Worm (Caenorhabditis elegans) whole organism, early embryonic: ENCODE measurements around the gene lys-3.

ENCODE experiments used
- F13C5.2 ChIP-seq: sonication (generic microtip); optimal IDR thresholded peaks from 2 replicates; lab custom pipeline; 2017; ENCODE audit warnings: mild to moderate bottlenecking, missing genetic modification characterization, inconsistent platforms, missing compliant biosample characterization
- ama-1 ChIP-seq: fragments of 150-350 bp; optimal IDR thresholded peaks from 2 replicates; lab custom pipeline; 2014

DNA sequence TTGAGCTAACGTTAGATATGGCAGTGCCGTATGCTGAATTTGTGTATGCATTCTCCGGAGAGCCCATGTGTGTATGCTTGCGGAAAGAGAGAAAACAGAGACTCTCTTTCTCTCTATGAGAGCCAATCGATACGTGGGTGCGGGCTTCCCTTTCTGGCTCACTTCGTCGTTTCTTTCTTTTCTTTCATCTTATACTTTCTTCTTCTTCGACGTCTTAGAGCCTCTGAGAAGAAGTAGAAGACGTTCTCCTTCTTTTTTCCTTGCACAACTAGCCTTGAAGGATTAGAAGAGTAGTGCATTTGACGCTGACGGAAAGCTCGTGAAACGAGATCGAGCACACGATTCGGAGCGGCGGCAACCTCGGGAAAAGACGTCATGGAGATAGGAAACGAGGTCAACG is 9.5 kb downstream of the lys-3 start:
- TF ChIP-seq ama-1 (lab: Kevin White, UChicago) (no peak), F13C5.2 (tag; lab: Kevin White, UChicago) (no peak)
